Fruit fly (Drosophila melanogaster) Kc167 (cell line): Measurements from ENCODE around the gene CG17075.

Source experiments
- Myc ChIP-seq: fragments of >200 bp; optimal IDR thresholded peaks from 2 replicates; lab custom pipeline; 2017; ENCODE audit warnings: missing external identifiers
- Sin3A ChIP-seq: fragments of >200 bp; optimal IDR thresholded peaks from 2 replicates; lab custom pipeline; 2018; ENCODE audit warnings: missing external identifiers
- h ChIP-seq: fragments of >200 bp; optimal IDR thresholded peaks from 3 replicates; lab custom pipeline; 2018; ENCODE audit warnings: missing external identifiers
- insv ChIP-seq: fragments of >200 bp; optimal IDR thresholded peaks from 3 replicates; lab custom pipeline; 2018; ENCODE audit warnings: missing external identifiers
- psq ChIP-seq: fragments of >200 bp; optimal IDR thresholded peaks from 2 replicates; lab custom pipeline; 2017; ENCODE audit warnings: missing external identifiers
- ttk ChIP-seq: sonication (Bioruptor generic); optimal IDR thresholded peaks from 2 replicates; lab custom pipeline; 2017; ENCODE audit warnings: missing external identifiers

The CG17075 gene

dm6 chr2L:299038-299437, 31.7 kb upstream of the CG17075 start:
- TF ChIP-seq ttk (lab: Kevin White, UChicago) (peak; percentile 67), psq (no peak)

- no peak for TF ChIP-seq insv (lab: Kevin White, UChicago)
- no peak for TF ChIP-seq Myc (lab: Kevin White, UChicago)
- TF ChIP-seq Sin3A (lab: Kevin White, UChicago), result no peak
- no peak for TF ChIP-seq ttk (lab: Kevin White, UChicago)
- TF ChIP-seq h (lab: Kevin White, UChicago), result no peak
- no peak for TF ChIP-seq psq
Measured at dm6 chr2L:298285-298644, 31.0 kb upstream of the CG17075 start.

dm6 chr2L:297480-298284, 30.4 kb upstream of the CG17075 start, which contains the start of gene Pi3K21B:
Pi3K21B (plus strand) TSS chr2L:297880.
- no peak for TF ChIP-seq Myc (lab: Kevin White, UChicago)
- TF ChIP-seq h (lab: Kevin White, UChicago), result peak; percentile 39
- no peak for TF ChIP-seq ttk (lab: Kevin White, UChicago)

dm6 chr2L:294452-295362, 27.4 kb upstream of the CG17075 start, which contains the start of the genes U2af38 and Stip1:
U2af38 (minus strand) TSS chr2L:294681.
Stip1 (plus strand) TSS chr2L:295122.
- TF ChIP-seq h (lab: Kevin White, UChicago) (no peak), ttk (lab: Kevin White, UChicago) (no peak), Myc (lab: Kevin White, UChicago) (no peak), Sin3A (lab: Kevin White, UChicago) (no peak), psq (no peak), insv (lab: Kevin White, UChicago) (no peak)

- no peak for TF ChIP-seq ttk (lab: Kevin White, UChicago)
- TF ChIP-seq insv (lab: Kevin White, UChicago), result no peak
- no peak for TF ChIP-seq h (lab: Kevin White, UChicago)
- TF ChIP-seq psq, result no peak
- no peak for TF ChIP-seq Myc (lab: Kevin White, UChicago)
- TF ChIP-seq Sin3A (lab: Kevin White, UChicago), result no peak
Measured at dm6 chr2L:292301-292700, 25.0 kb upstream of the CG17075 start, which contains the start of gene CG11562. CG11562 (plus strand) TSS chr2L:292419.

dm6 chr2L:291657-292056, 24.4 kb upstream of the CG17075 start, which contains the start of gene CG3625:
CG3625 (minus strand) TSS chr2L:291795.
- TF ChIP-seq ttk (lab: Kevin White, UChicago) (no peak), Myc (lab: Kevin White, UChicago) (no peak), h (lab: Kevin White, UChicago) (no peak)

dm6 chr2L:290949-291348, 23.6 kb upstream of the CG17075 start:
- TF ChIP-seq Myc (lab: Kevin White, UChicago), result no peak
- no peak for TF ChIP-seq h (lab: Kevin White, UChicago)
- no peak for TF ChIP-seq psq

- TF ChIP-seq Sin3A (lab: Kevin White, UChicago) (no peak), insv (lab: Kevin White, UChicago) (no peak), ttk (lab: Kevin White, UChicago) (no peak), Myc (lab: Kevin White, UChicago) (no peak), psq (no peak), h (lab: Kevin White, UChicago) (no peak)
Measured at dm6 chr2L:290373-290772, 23.1 kb upstream of the CG17075 start.

dm6 chr2L:289044-289443, 21.7 kb upstream of the CG17075 start, which contains the start of gene Amnionless:
Amnionless (minus strand) TSS chr2L:289144.
- TF ChIP-seq Myc (lab: Kevin White, UChicago) (no peak), insv (lab: Kevin White, UChicago) (no peak), h (lab: Kevin White, UChicago) (no peak), ttk (lab: Kevin White, UChicago) (no peak), psq (no peak), Sin3A (lab: Kevin White, UChicago) (no peak)

dm6 chr2L:286421-286820, 19.1 kb upstream of the CG17075 start:
- TF ChIP-seq psq (no peak), ttk (lab: Kevin White, UChicago) (no peak), h (lab: Kevin White, UChicago) (no peak), insv (lab: Kevin White, UChicago) (no peak), Myc (lab: Kevin White, UChicago) (no peak), Sin3A (lab: Kevin White, UChicago) (no peak)

- TF ChIP-seq Myc (lab: Kevin White, UChicago), result no peak
- TF ChIP-seq Sin3A (lab: Kevin White, UChicago), result no peak
- TF ChIP-seq h (lab: Kevin White, UChicago), result no peak
- no peak for TF ChIP-seq ttk (lab: Kevin White, UChicago)
- TF ChIP-seq psq, result no peak
- TF ChIP-seq insv (lab: Kevin White, UChicago), result no peak
Measured at dm6 chr2L:285596-286023, 18.3 kb upstream of the CG17075 start.
